Fruit fly (Drosophila melanogaster) S2 (cell line): ENCODE measurements around the gene CG4743.

Source experiments
- CG8478 ChIP-seq: fragments of >200 bp; optimal IDR thresholded peaks from 2 replicates; lab custom pipeline; 2018
- CTCF ChIP-seq, 2 experiments: fragments of >200 bp; optimal IDR thresholded peaks; 2 replicates each; lab custom pipeline; 2018

DNA sequence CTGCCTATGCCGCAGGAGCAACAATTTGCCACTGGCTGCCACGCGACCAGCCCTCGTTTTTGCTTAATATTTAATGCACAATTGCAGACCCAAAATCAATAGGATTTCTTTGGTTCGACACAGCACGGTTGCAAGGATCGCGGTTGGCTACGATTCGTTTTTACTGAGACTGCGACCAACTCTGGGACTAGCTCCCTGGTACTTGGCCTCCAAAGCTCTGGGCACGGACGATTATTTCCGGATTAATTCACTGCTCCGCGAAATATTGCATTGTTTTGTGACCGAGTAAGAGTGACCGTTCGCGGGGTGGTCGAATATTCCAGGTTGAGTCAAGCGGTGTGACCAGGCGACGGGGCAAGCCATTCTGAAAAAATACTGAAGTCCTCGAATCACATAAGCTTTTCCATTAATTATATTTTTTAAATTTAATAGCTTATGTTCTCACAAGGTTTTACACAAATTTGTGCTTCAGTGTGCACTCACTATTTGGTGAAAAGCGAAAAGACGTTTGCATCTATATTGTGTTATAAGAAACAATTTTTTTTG, 19.3 kb downstream of the CG4743 start, which contains the start of gene Tnks:
- TF ChIP-seq CG8478 (lab: Kevin White, UChicago) (no peak), CTCF (optimal IDR thresholded peaks at IDR 0.05; lab: Kevin White, UChicago) (no peak)
